Fruit fly (Drosophila melanogaster) whole organism, embryonic: ENCODE data around the gene CG9855.

ENCODE experiments used
- Atf-2 ChIP-seq: fragments of 200-800 bp; sonication (Bioruptor generic); optimal IDR thresholded peaks from 2 replicates; lab custom pipeline; 2016; ENCODE audit warnings: missing biosample characterization, missing genetic modification characterization
- CG10209 ChIP-seq: fragments of 200-800 bp; sonication (Bioruptor generic); optimal IDR thresholded peaks from 3 replicates; lab custom pipeline; 2017; ENCODE audit warnings: missing biosample characterization, mild to moderate bottlenecking, missing genetic modification characterization, missing genetic modification reagents
- CG10267 ChIP-seq: fragments of 200-800 bp; sonication (Bioruptor generic); optimal IDR thresholded peaks from 2 replicates; lab custom pipeline; 2018; ENCODE audit warnings: missing biosample characterization, mild to moderate bottlenecking, missing genetic modification characterization, moderate library complexity
- CG11723 ChIP-seq: fragments of 200-800 bp; sonication (Bioruptor generic); optimal IDR thresholded peaks from 2 replicates; lab custom pipeline; 2017; ENCODE audit warnings: missing biosample characterization, mild to moderate bottlenecking, missing genetic modification characterization
- CG12391 ChIP-seq: fragments of 200-800 bp; sonication (Bioruptor generic); optimal IDR thresholded peaks from 3 replicates; lab custom pipeline; 2018; ENCODE audit warnings: missing biosample characterization, mild to moderate bottlenecking, missing genetic modification characterization, moderate library complexity
- CG13287 ChIP-seq: fragments of 200-800 bp; sonication (Bioruptor generic); IDR thresholded peaks from 2 replicates; pipeline ENCODE4 v1.3.6; 2022; ENCODE audit warnings: missing biosample characterization, missing genetic modification characterization; ENCODE audit not compliant: partially characterized antibody
- CG13775 ChIP-seq: fragments of 200-800 bp; sonication (Bioruptor generic); optimal IDR thresholded peaks from 3 replicates; lab custom pipeline; 2017; ENCODE audit warnings: missing biosample characterization, mild to moderate bottlenecking, missing genetic modification characterization
- CG14441 ChIP-seq: fragments of 200-800 bp; sonication (Bioruptor generic); IDR thresholded peaks from 2 replicates; pipeline ENCODE4 v1.3.6; 2022; ENCODE audit warnings: missing biosample characterization, missing genetic modification characterization
- CG17568 ChIP-seq: fragments of 200-800 bp; sonication (Bioruptor generic); optimal IDR thresholded peaks from 2 replicates; lab custom pipeline; 2018; ENCODE audit warnings: missing biosample characterization, mild to moderate bottlenecking, missing genetic modification characterization, moderate library complexity
- CG17612 ChIP-seq: fragments of 200-800 bp; sonication (Bioruptor generic); IDR thresholded peaks from 2 replicates; pipeline ENCODE4 v1.3.6; 2022; ENCODE audit warnings: missing biosample characterization, missing genetic modification characterization
- CG2129 ChIP-seq: fragments of 200-800 bp; sonication (Bioruptor generic); IDR thresholded peaks from 2 replicates; pipeline ENCODE4 v1.3.6; 2022; ENCODE audit warnings: missing biosample characterization, missing genetic modification characterization; ENCODE audit not compliant: partially characterized antibody
- CG31224 ChIP-seq: fragments of 200-800 bp; sonication (Bioruptor generic); IDR thresholded peaks from 2 replicates; pipeline ENCODE4 v1.3.6; 2022; ENCODE audit warnings: missing biosample characterization, missing genetic modification characterization
- CG3407 ChIP-seq: fragments of 200-800 bp; sonication (Bioruptor generic); optimal IDR thresholded peaks from 2 replicates; lab custom pipeline; 2018; ENCODE audit warnings: missing biosample characterization, mild to moderate bottlenecking, missing genetic modification characterization
- CG34422 ChIP-seq: fragments of 200-800 bp; sonication (Bioruptor generic); IDR thresholded peaks from 3 replicates; pipeline ENCODE4 v1.3.6; 2022; ENCODE audit warnings: missing biosample characterization, missing genetic modification characterization
- CG4404 ChIP-seq: fragments of 200-800 bp; sonication (Bioruptor generic); IDR thresholded peaks from 2 replicates; pipeline ENCODE4 v1.3.6; 2022; ENCODE audit warnings: missing biosample characterization, missing genetic modification characterization
- CG7357 ChIP-seq: fragments of 200-800 bp; sonication (Bioruptor generic); IDR thresholded peaks from 3 replicates; pipeline ENCODE4 v1.3.6; 2022; ENCODE audit warnings: missing biosample characterization, missing genetic modification characterization
- CG9727 ChIP-seq: fragments of 200-800 bp; sonication (Bioruptor generic); optimal IDR thresholded peaks from 3 replicates; lab custom pipeline; 2017; ENCODE audit warnings: missing biosample characterization, mild to moderate bottlenecking, missing genetic modification characterization
- Dp ChIP-seq: fragments of 200-800 bp; sonication (Bioruptor generic); optimal IDR thresholded peaks from 2 replicates; lab custom pipeline; 2018; ENCODE audit warnings: missing biosample characterization, mild to moderate bottlenecking, missing genetic modification characterization, moderate library complexity
- Dref ChIP-seq: fragments of 200-800 bp; sonication (Bioruptor generic); IDR thresholded peaks from 2 replicates; pipeline ENCODE4 v1.3.6; 2022; ENCODE audit warnings: missing biosample characterization, missing genetic modification characterization
- Elba2 ChIP-seq: fragments of 200-800 bp; sonication (Bioruptor generic); optimal IDR thresholded peaks from 3 replicates; lab custom pipeline; 2016; ENCODE audit warnings: missing biosample characterization, missing genetic modification characterization
- HmgZ ChIP-seq: fragments of 200-800 bp; sonication (Bioruptor generic); optimal IDR thresholded peaks from 2 replicates; lab custom pipeline; 2018; ENCODE audit warnings: missing biosample characterization, mild to moderate bottlenecking, missing genetic modification characterization
- Hmx ChIP-seq: fragments of 200-800 bp; sonication (Bioruptor generic); optimal IDR thresholded peaks from 2 replicates; lab custom pipeline; 2016; ENCODE audit warnings: missing biosample characterization, missing genetic modification characterization
- Hr39 ChIP-seq: fragments of >200 bp; optimal IDR thresholded peaks from 2 replicates; lab custom pipeline; 2017
- Hsf ChIP-seq: fragments of 200-800 bp; sonication (Bioruptor generic); optimal IDR thresholded peaks from 3 replicates; lab custom pipeline; 2016; ENCODE audit warnings: missing biosample characterization, missing genetic modification characterization
- MESR4 ChIP-seq: fragments of 200-800 bp; sonication (Bioruptor generic); optimal IDR thresholded peaks from 2 replicates; lab custom pipeline; 2018; ENCODE audit warnings: missing biosample characterization, mild to moderate bottlenecking, missing genetic modification characterization, moderate library complexity
- Med ChIP-seq: fragments of 200-800 bp; sonication (Bioruptor generic); peaks from one replicate; lab custom pipeline; 2016; ENCODE audit warnings: missing biosample characterization, missing genetic modification characterization, mild to moderate bottlenecking, inconsistent platforms, moderate library complexity
- Taf1 ChIP-seq: fragments of 200-800 bp; sonication (Bioruptor generic); IDR thresholded peaks from 2 replicates; pipeline ENCODE4 v1.3.6; 2022; ENCODE audit warnings: missing biosample characterization, missing genetic modification characterization
- Xrp1 ChIP-seq: fragments of 200-800 bp; sonication (Bioruptor generic); IDR thresholded peaks from 2 replicates; pipeline ENCODE4 v1.3.6; 2022; ENCODE audit warnings: missing biosample characterization, missing genetic modification characterization
- bab2 ChIP-seq: fragments of 200-800 bp; sonication (Bioruptor generic); optimal IDR thresholded peaks from 2 replicates; lab custom pipeline; 2016; ENCODE audit warnings: missing biosample characterization, missing genetic modification characterization
- bcd ChIP-seq: fragments of 200-800 bp; sonication (Bioruptor generic); optimal IDR thresholded peaks from 2 replicates; lab custom pipeline; 2017; ENCODE audit warnings: missing biosample characterization, mild to moderate bottlenecking, missing genetic modification characterization
- btn ChIP-seq: fragments of 200-800 bp; sonication (Bioruptor generic); optimal IDR thresholded peaks from 2 replicates; lab custom pipeline; 2016; ENCODE audit warnings: missing biosample characterization, missing genetic modification characterization
- dimm ChIP-seq: fragments of 200-800 bp; sonication (Bioruptor generic); IDR thresholded peaks from 2 replicates; pipeline ENCODE4 v1.3.6; 2022; ENCODE audit warnings: missing biosample characterization, missing genetic modification characterization
- eve ChIP-seq, 2 experiments: fragments of >200 bp; optimal IDR thresholded peaks; 2 replicates each; lab custom pipeline; 2017; ENCODE audit warnings: missing biosample characterization in 2 of 2, missing genetic modification characterization in 2 of 2
- fd3F ChIP-seq: fragments of 200-800 bp; sonication (Bioruptor generic); optimal IDR thresholded peaks from 2 replicates; lab custom pipeline; 2018; ENCODE audit warnings: missing biosample characterization, mild to moderate bottlenecking, missing genetic modification characterization, moderate library complexity
- fu2 ChIP-seq: fragments of 200-800 bp; sonication (Bioruptor generic); optimal IDR thresholded peaks from 2 replicates; lab custom pipeline; 2016; ENCODE audit warnings: missing biosample characterization, missing genetic modification characterization
- gcm2 ChIP-seq: fragments of 200-800 bp; sonication (Bioruptor generic); optimal IDR thresholded peaks from 2 replicates; lab custom pipeline; 2016; ENCODE audit warnings: missing biosample characterization, missing genetic modification characterization
- grau ChIP-seq: fragments of 200-800 bp; optimal IDR thresholded peaks from 3 replicates; lab custom pipeline; 2019; ENCODE audit warnings: missing biosample characterization, mild to moderate bottlenecking, missing genetic modification characterization, moderate library complexity
- gt ChIP-seq: fragments of 200-800 bp; sonication (Bioruptor generic); IDR thresholded peaks from 2 replicates; pipeline ENCODE4 v1.3.6; 2022; ENCODE audit warnings: missing biosample characterization, missing genetic modification characterization
- h ChIP-seq: fragments of >200 bp; optimal IDR thresholded peaks from 2 replicates; lab custom pipeline; 2017
- hb ChIP-seq: fragments of 200-800 bp; sonication (Bioruptor generic); IDR thresholded peaks from 3 replicates; pipeline ENCODE4 v1.3.6; 2022; ENCODE audit warnings: missing biosample characterization, missing genetic modification characterization; ENCODE audit not compliant: partially characterized antibody
- lbe ChIP-seq: fragments of 200-800 bp; sonication (Bioruptor generic); optimal IDR thresholded peaks from 2 replicates; lab custom pipeline; 2016; ENCODE audit warnings: missing biosample characterization, mild to moderate bottlenecking, missing genetic modification characterization
- lola ChIP-seq, 3 experiments: fragments of >200 bp in 2 of 3; fragments of 200-800 bp in 1 of 3; sonication (Bioruptor generic) in 1 of 3; optimal IDR thresholded peaks; 2 replicates each; lab custom pipeline; 2017 to 2019; ENCODE audit warnings: missing biosample characterization in 3 of 3, missing genetic modification characterization in 3 of 3, mild to moderate bottlenecking in 1 of 3, moderate library complexity in 1 of 3
- mld ChIP-seq: fragments of 200-800 bp; sonication (Bioruptor generic); IDR thresholded peaks from 3 replicates; pipeline ENCODE4 v1.3.6; 2022; ENCODE audit warnings: missing biosample characterization, missing genetic modification characterization; ENCODE audit not compliant: partially characterized antibody
- onecut ChIP-seq: fragments of 200-800 bp; sonication (Bioruptor generic); IDR thresholded peaks from 2 replicates; pipeline ENCODE4 v1.3.6; 2022; ENCODE audit warnings: missing biosample characterization, missing genetic modification characterization
- pzg ChIP-seq: fragments of 200-800 bp; sonication (Bioruptor generic); optimal IDR thresholded peaks from 3 replicates; lab custom pipeline; 2018; ENCODE audit warnings: missing biosample characterization, mild to moderate bottlenecking, missing genetic modification characterization, moderate library complexity
- scrt ChIP-seq: fragments of 200-800 bp; sonication (Bioruptor generic); optimal IDR thresholded peaks from 2 replicates; lab custom pipeline; 2018; ENCODE audit warnings: missing biosample characterization, mild to moderate bottlenecking, missing genetic modification characterization, moderate library complexity
- sr ChIP-seq: fragments of 200-800 bp; sonication (Bioruptor generic); IDR thresholded peaks from 3 replicates; pipeline ENCODE4 v1.3.6; 2022; ENCODE audit warnings: missing biosample characterization, missing genetic modification characterization
- tna ChIP-seq: fragments of 200-800 bp; sonication (Bioruptor generic); IDR thresholded peaks from 2 replicates; pipeline ENCODE4 v1.3.6; 2022; ENCODE audit warnings: missing biosample characterization, missing genetic modification characterization; ENCODE audit not compliant: partially characterized antibody
- z ChIP-seq: fragments of 200-800 bp; sonication (Bioruptor generic); IDR thresholded peaks from 3 replicates; pipeline ENCODE4 v1.3.6; 2022; ENCODE audit warnings: missing biosample characterization, missing genetic modification characterization
- zf30C ChIP-seq: fragments of 200-800 bp; sonication (Bioruptor generic); optimal IDR thresholded peaks from 3 replicates; lab custom pipeline; 2018; ENCODE audit warnings: missing biosample characterization, mild to moderate bottlenecking, missing genetic modification characterization

Gene CG9855

dm6 chr3R:4381079-4381919, 16.4 kb downstream of the CG9855 start, which contains the start of gene Cont (continued):
- TF ChIP-seq CG14441 (GFP tag; lab: Robert Waterston, UW): no peak
- no peak for TF ChIP-seq Taf1 (GFP tag; lab: Robert Waterston, UW)
- peak; percentile 72 for TF ChIP-seq MESR4 (GFP tag; lab: Kevin White, UChicago)
- no peak for TF ChIP-seq CG3407
- TF ChIP-seq CG11723 (GFP tag; lab: Kevin White, UChicago): no peak
- no peak for TF ChIP-seq dimm
- TF ChIP-seq lbe (GFP tag; lab: Kevin White, UChicago): no peak
- TF ChIP-seq gcm2 (GFP tag; lab: Kevin White, UChicago): no peak
- no peak for TF ChIP-seq CG17612 (GFP tag; lab: Robert Waterston, UW)
- TF ChIP-seq onecut (GFP tag; lab: Robert Waterston, UW): no peak
- no peak for TF ChIP-seq sr
- TF ChIP-seq tna (GFP tag; lab: Robert Waterston, UW): peak; percentile 94
- TF ChIP-seq bab2 (GFP tag; lab: Kevin White, UChicago): no peak
- no peak for TF ChIP-seq CG31224 (GFP tag; lab: Robert Waterston, UW)
- no peak for TF ChIP-seq Hr39
- peak; percentile 94 for TF ChIP-seq CG13287 (GFP tag; lab: Robert Waterston, UW)
- TF ChIP-seq btn (GFP tag; lab: Kevin White, UChicago): no peak
- TF ChIP-seq Xrp1 (GFP tag; lab: Robert Waterston, UW): 0 out of 2 replicates have a peak, but pooled peaks have one; percentile 21
- no peak for TF ChIP-seq z (GFP tag; lab: Robert Waterston, UW)
- TF ChIP-seq mld: peak; percentile 82
- TF ChIP-seq CG17568: no peak
- TF ChIP-seq grau (tag; lab: Kevin White, UChicago): peak; percentile 5
- TF ChIP-seq CG10209 (GFP tag; lab: Kevin White, UChicago): no peak
- TF ChIP-seq eve (GFP tag; optimal IDR thresholded peaks at IDR 0.05; lab: Kevin White, UChicago): no peak
- peak; percentile 94 for TF ChIP-seq hb (GFP tag; lab: Robert Waterston, UW)
- TF ChIP-seq CG4404 (GFP tag; lab: Robert Waterston, UW): no peak
- TF ChIP-seq gt (GFP tag; lab: Robert Waterston, UW): no peak
- TF ChIP-seq Hsf (GFP tag; lab: Kevin White, UChicago): no peak
- 0 out of 3 replicates have a peak, but pooled peaks have one; percentile 12 for TF ChIP-seq CG34422 (GFP tag; lab: Robert Waterston, UW)
- no peak for TF ChIP-seq Atf-2 (GFP tag; lab: Kevin White, UChicago)
- TF ChIP-seq pzg (GFP tag; lab: Kevin White, UChicago): peak; percentile 82
- TF ChIP-seq CG12391 (tag; lab: Kevin White, UChicago): peak; percentile 20
- peak; percentile 99 for TF ChIP-seq Dref (GFP tag; lab: Robert Waterston, UW)
- no peak for TF ChIP-seq fu2 (GFP tag; lab: Kevin White, UChicago)
- TF ChIP-seq HmgZ: peak; percentile 58
- no peak for TF ChIP-seq CG7357 (GFP tag; lab: Robert Waterston, UW)
- no peak for TF ChIP-seq bcd (GFP tag; lab: Kevin White, UChicago)
- TF ChIP-seq zf30C (GFP tag; lab: Kevin White, UChicago): no peak
- no peak for TF ChIP-seq CG13775
- TF ChIP-seq h (lab: Kevin White, UChicago): no peak
- peak; percentile 62 for TF ChIP-seq CG2129 (GFP tag; lab: Robert Waterston, UW)
- TF ChIP-seq fd3F (GFP tag; lab: Kevin White, UChicago): no peak
- no peak for TF ChIP-seq scrt (GFP tag; lab: Kevin White, UChicago)
- peak; percentile 79 for TF ChIP-seq Med
- TF ChIP-seq CG10267 (tag; lab: Kevin White, UChicago): peak; percentile 58
- TF ChIP-seq Hmx (GFP tag; lab: Kevin White, UChicago): no peak
- peak; percentile 57 for TF ChIP-seq Elba2 (GFP tag; lab: Kevin White, UChicago)
- no peak for TF ChIP-seq lola (GFP tag; optimal IDR thresholded peaks at IDR 0.05; lab: Kevin White, UChicago)
- TF ChIP-seq Dp: peak; percentile 97
- TF ChIP-seq CG9727 (GFP tag; lab: Kevin White, UChicago): no peak
